Worm (Caenorhabditis elegans) whole organism, late embryonic: Measurements from ENCODE around the gene sru-15.

Experiments used
- K09A11.1 ChIP-seq: sonication (generic microtip); optimal IDR thresholded peaks from 2 replicates; lab custom pipeline; 2017; ENCODE audit warnings: antibody characterized with exemption, mild to moderate bottlenecking, missing genetic modification characterization, missing compliant biosample characterization; ENCODE audit not compliant: insufficient read depth
- T23F11.4 ChIP-seq: fragments of 200-800 bp; sonication (Bioruptor generic); optimal IDR thresholded peaks from 2 replicates; lab custom pipeline; 2018; ENCODE audit warnings: mild to moderate bottlenecking, missing genetic modification characterization, missing compliant biosample characterization
- ama-1 ChIP-seq: fragments of 150-350 bp; optimal IDR thresholded peaks from 2 replicates; lab custom pipeline; 2014
- ceh-19 ChIP-seq: fragments of 200-800 bp; sonication (Bioruptor generic); optimal IDR thresholded peaks from 2 replicates; lab custom pipeline; 2018; ENCODE audit warnings: mild to moderate bottlenecking, missing genetic modification characterization, missing compliant biosample characterization
- ceh-48 ChIP-seq: sonication (generic microtip); optimal IDR thresholded peaks from 2 replicates; lab custom pipeline; 2016; ENCODE audit warnings: missing genetic modification characterization, inconsistent platforms, missing compliant biosample characterization
- dmd-4 ChIP-seq: sonication (generic microtip); optimal IDR thresholded peaks from 2 replicates; lab custom pipeline; 2016; ENCODE audit warnings: borderline replicate concordance, missing genetic modification characterization, missing compliant biosample characterization
- dve-1 ChIP-seq: sonication (generic microtip); optimal IDR thresholded peaks from 2 replicates; lab custom pipeline; 2017; ENCODE audit warnings: antibody characterized with exemption, mild to moderate bottlenecking, missing genetic modification characterization, missing compliant biosample characterization
- ets-4 ChIP-seq: sonication (generic microtip); optimal IDR thresholded peaks from 2 replicates; lab custom pipeline; 2016; ENCODE audit warnings: missing genetic modification characterization, missing compliant biosample characterization
- nfya-1 ChIP-seq: sonication (generic microtip); optimal IDR thresholded peaks from 2 replicates; lab custom pipeline; 2017; ENCODE audit warnings: missing genetic modification characterization, mild to moderate bottlenecking, missing compliant biosample characterization, antibody characterized with exemption, moderate library complexity
- nhr-11 ChIP-seq: fragments of 150-350 bp; optimal IDR thresholded peaks from 2 replicates; lab custom pipeline; 2014; ENCODE audit warnings: missing biosample characterization, missing genetic modification characterization
- pha-4 ChIP-seq: fragments of 150-350 bp; optimal IDR thresholded peaks from 2 replicates; lab custom pipeline; 2018; ENCODE audit warnings: missing biosample characterization, missing genetic modification reagents, missing genetic modification characterization
- sox-2 ChIP-seq: fragments of 200-800 bp; sonication (Bioruptor generic); IDR thresholded peaks from 2 replicates; pipeline ENCODE4 v1.3.6; 2022; ENCODE audit warnings: missing genetic modification reagents, missing genetic modification characterization, missing compliant biosample characterization
- tbx-2 ChIP-seq: sonication (generic microtip); optimal IDR thresholded peaks from 2 replicates; lab custom pipeline; 2016; ENCODE audit warnings: missing genetic modification characterization, missing compliant biosample characterization

ce11 chrIV:17346599-17347218 is 49.3 kb upstream of the sru-15 start, which contains the start of the genes clec-197 and clec-198:
- TF ChIP-seq pha-4 (tag; lab: Kevin White, UChicago) (no peak), nhr-11 (no peak), ceh-19 (GFP tag; lab: Kevin White, UChicago) (no peak), ama-1 (no peak), nfya-1 (tag; lab: Kevin White, UChicago) (no peak), dmd-4 (tag; lab: Kevin White, UChicago) (no peak), T23F11.4 (GFP tag; lab: Kevin White, UChicago) (no peak), tbx-2 (tag; lab: Kevin White, UChicago) (no peak), K09A11.1 (tag; lab: Kevin White, UChicago) (no peak), dve-1 (tag; lab: Kevin White, UChicago) (no peak), sox-2 (GFP tag; lab: Robert Waterston, UW) (no peak), ceh-48 (tag; lab: Kevin White, UChicago) (no peak), ets-4 (tag; lab: Kevin White, UChicago) (no peak)
